Worm (Caenorhabditis elegans) whole organism, early embryonic: ENCODE results near the gene bath-19.

Experiments used
- B0310.2 ChIP-seq: sonication (generic microtip); optimal IDR thresholded peaks from 2 replicates; lab custom pipeline; 2016; ENCODE audit warnings: mild to moderate bottlenecking, missing genetic modification characterization, missing compliant biosample characterization
- F13C5.2 ChIP-seq: sonication (generic microtip); optimal IDR thresholded peaks from 2 replicates; lab custom pipeline; 2017; ENCODE audit warnings: mild to moderate bottlenecking, missing genetic modification characterization, inconsistent platforms, missing compliant biosample characterization
- aly-1 ChIP-seq: sonication (generic microtip); optimal IDR thresholded peaks from 2 replicates; lab custom pipeline; 2016; ENCODE audit warnings: missing genetic modification characterization, missing compliant biosample characterization
- ama-1 ChIP-seq: fragments of 150-350 bp; optimal IDR thresholded peaks from 2 replicates; lab custom pipeline; 2014
- ceh-13 ChIP-seq: fragments of 200-800 bp; sonication (Bioruptor generic); optimal IDR thresholded peaks from 2 replicates; lab custom pipeline; 2018; ENCODE audit warnings: mild to moderate bottlenecking, missing genetic modification characterization, missing compliant biosample characterization
- ceh-36 ChIP-seq: sonication (generic microtip); optimal IDR thresholded peaks from 2 replicates; lab custom pipeline; 2016; ENCODE audit warnings: missing genetic modification characterization, inconsistent platforms, missing compliant biosample characterization
- ets-7 ChIP-seq: sonication (generic microtip); optimal IDR thresholded peaks from 2 replicates; lab custom pipeline; 2016; ENCODE audit warnings: missing genotype, missing genetic modification characterization, missing compliant biosample characterization
- flt-1 ChIP-seq: fragments of 200-800 bp; sonication (Bioruptor generic); IDR thresholded peaks from 2 replicates; pipeline ENCODE4 v1.3.6; 2022; ENCODE audit warnings: missing genetic modification characterization, missing compliant biosample characterization
- hmbx-1 ChIP-seq: sonication (generic microtip); optimal IDR thresholded peaks from 2 replicates; lab custom pipeline; 2016; ENCODE audit warnings: mild to moderate bottlenecking, missing genetic modification characterization, missing compliant biosample characterization
- hmg-4 ChIP-seq: fragments of 200-800 bp; sonication (Bioruptor generic); optimal IDR thresholded peaks from 2 replicates; lab custom pipeline; 2018; ENCODE audit warnings: mild to moderate bottlenecking, missing genetic modification characterization, missing compliant biosample characterization
- hnd-1 ChIP-seq: sonication (generic microtip); optimal IDR thresholded peaks from 2 replicates; lab custom pipeline; 2016; ENCODE audit warnings: missing genetic modification characterization, missing compliant biosample characterization
- pes-1 ChIP-seq: fragments of 200-800 bp; sonication (Bioruptor generic); IDR thresholded peaks from 2 replicates; pipeline ENCODE4 v1.3.6; 2022; ENCODE audit warnings: missing genetic modification reagents, missing genetic modification characterization, missing compliant biosample characterization
- scrt-1 ChIP-seq: fragments of 200-800 bp; sonication (Bioruptor generic); IDR thresholded peaks from 2 replicates; pipeline ENCODE4 v1.3.6; 2022; ENCODE audit warnings: missing genetic modification characterization, missing compliant biosample characterization
- sea-1 ChIP-seq: fragments of 200-800 bp; sonication (Bioruptor generic); conservative IDR thresholded peaks from 2 replicates; pipeline ENCODE4 v1.3.6; 2022; ENCODE audit warnings: missing genetic modification characterization, missing compliant biosample characterization
- tbx-11 ChIP-seq: fragments of 200-800 bp; sonication (Bioruptor generic); IDR thresholded peaks from 2 replicates; pipeline ENCODE4 v1.3.6; 2022; ENCODE audit warnings: missing genetic modification characterization, missing compliant biosample characterization
- tbx-37 ChIP-seq: fragments of 200-800 bp; sonication (Bioruptor generic); conservative IDR thresholded peaks from 2 replicates; pipeline ENCODE4 v1.3.6; 2022; ENCODE audit warnings: missing genetic modification reagents, missing genetic modification characterization, missing compliant biosample characterization
- tra-4 ChIP-seq: sonication (generic microtip); optimal IDR thresholded peaks from 2 replicates; lab custom pipeline; 2017; ENCODE audit warnings: missing genetic modification characterization, missing compliant biosample characterization

The bath-19 gene

DNA sequence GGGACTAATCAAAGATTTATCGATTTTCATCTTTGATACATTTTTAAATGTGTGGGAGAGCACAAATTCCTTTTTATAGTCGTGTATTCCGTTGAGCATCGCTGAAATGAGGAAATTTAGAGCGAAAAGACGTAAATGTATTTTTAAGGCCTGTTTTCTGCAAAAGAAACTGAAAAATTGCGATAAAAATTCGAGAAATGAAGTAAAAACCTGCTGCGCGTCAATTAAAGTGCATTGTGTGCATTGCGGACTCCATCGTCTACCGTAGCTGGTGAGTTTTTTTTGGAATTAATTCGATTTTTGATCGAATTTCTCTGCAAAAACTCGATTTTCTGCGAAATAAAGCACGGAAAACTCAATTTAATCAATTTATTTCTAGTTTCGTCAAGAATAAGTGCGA is at the start of gene bath-19:
bath-19 (minus strand) TSS at position 101 of the 400 bp plus-strand sequence.
- TF ChIP-seq F13C5.2 (tag; lab: Kevin White, UChicago) (no peak), ceh-36 (no peak), ets-7 (no peak), tbx-11 (GFP tag; lab: Robert Waterston, UW) (no peak), hmg-4 (GFP tag; lab: Kevin White, UChicago) (no peak), ceh-13 (GFP tag; lab: Kevin White, UChicago) (no peak), pes-1 (GFP tag; lab: Robert Waterston, UW) (no peak), flt-1 (GFP tag; lab: Robert Waterston, UW) (no peak), scrt-1 (GFP tag; lab: Robert Waterston, UW) (no peak), ama-1 (lab: Kevin White, UChicago) (no peak), sea-1 (GFP tag; lab: Robert Waterston, UW) (no peak), hnd-1 (tag; lab: Kevin White, UChicago) (no peak), aly-1 (tag; lab: Kevin White, UChicago) (no peak), tra-4 (no peak), hmbx-1 (tag; lab: Kevin White, UChicago) (no peak), tbx-37 (GFP tag; lab: Robert Waterston, UW) (no peak), B0310.2 (tag; lab: Kevin White, UChicago) (no peak)

DNA sequence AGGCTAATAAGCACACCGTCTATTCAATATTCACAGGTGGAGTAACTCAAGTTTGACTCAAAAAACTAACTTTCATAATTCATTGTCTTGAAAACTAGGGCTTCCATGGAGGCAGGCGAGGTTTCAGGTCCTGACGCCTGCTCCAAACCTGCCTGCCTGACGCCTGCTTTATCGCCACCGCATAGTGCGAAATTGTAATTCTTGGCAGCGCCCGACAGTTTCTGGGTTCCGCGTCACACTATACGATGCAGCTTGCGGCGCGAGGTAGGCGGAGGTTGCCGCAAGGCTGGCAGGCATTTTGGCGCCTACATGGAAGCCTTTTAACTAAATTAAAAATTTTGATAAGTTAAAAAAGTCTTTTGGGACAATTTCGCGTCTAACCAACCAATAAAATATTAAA is 48.0 kb upstream of the bath-19 start:
- TF ChIP-seq F13C5.2 (tag; lab: Kevin White, UChicago), result no peak
- TF ChIP-seq hmbx-1 (tag; lab: Kevin White, UChicago), result no peak
- TF ChIP-seq ceh-13 (GFP tag; lab: Kevin White, UChicago), result no peak
- TF ChIP-seq ets-7, result no peak
- TF ChIP-seq scrt-1 (GFP tag; lab: Robert Waterston, UW), result no peak
- no peak for TF ChIP-seq hnd-1 (tag; lab: Kevin White, UChicago)
- no peak for TF ChIP-seq tbx-11 (GFP tag; lab: Robert Waterston, UW)
- no peak for TF ChIP-seq tra-4
- no peak for TF ChIP-seq flt-1 (GFP tag; lab: Robert Waterston, UW)
- no peak for TF ChIP-seq pes-1 (GFP tag; lab: Robert Waterston, UW)
- no peak for TF ChIP-seq aly-1 (tag; lab: Kevin White, UChicago)
- no peak for TF ChIP-seq ama-1 (lab: Kevin White, UChicago)
- TF ChIP-seq tbx-37 (GFP tag; lab: Robert Waterston, UW), result no peak
- no peak for TF ChIP-seq sea-1 (GFP tag; lab: Robert Waterston, UW)
- TF ChIP-seq ceh-36, result no peak
- TF ChIP-seq B0310.2 (tag; lab: Kevin White, UChicago), result no peak

DNA sequence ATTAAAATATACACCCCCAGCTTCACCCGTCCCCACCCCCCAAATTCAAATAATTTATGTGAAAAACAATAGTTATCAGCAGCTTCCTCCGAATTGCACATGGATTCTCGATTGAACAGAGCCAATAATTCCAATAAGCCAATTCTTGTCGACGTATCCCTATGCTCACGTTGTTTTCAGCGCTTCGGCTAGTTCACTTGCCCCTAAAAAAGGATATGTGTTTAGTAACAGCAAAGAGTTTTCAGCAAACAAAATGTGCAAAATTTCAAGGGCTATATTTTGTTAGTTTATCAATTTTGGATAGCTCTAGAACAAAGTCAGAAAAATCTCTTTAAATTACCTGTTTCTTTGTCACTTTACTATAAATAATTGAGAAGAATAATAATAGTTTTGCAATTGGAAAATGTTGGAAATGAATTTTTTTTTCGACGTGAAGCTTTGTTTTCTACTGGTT is 44.6 kb upstream of the bath-19 start, which contains the start of the genes T16A1.5 and fbxc-49:
T16A1.5 (minus strand) TSS at position 101 of the 454 bp plus-strand sequence.
fbxc-49 (plus strand) TSS at position 404 of the 454 bp plus-strand sequence.
- TF ChIP-seq ets-7, result no peak

DNA sequence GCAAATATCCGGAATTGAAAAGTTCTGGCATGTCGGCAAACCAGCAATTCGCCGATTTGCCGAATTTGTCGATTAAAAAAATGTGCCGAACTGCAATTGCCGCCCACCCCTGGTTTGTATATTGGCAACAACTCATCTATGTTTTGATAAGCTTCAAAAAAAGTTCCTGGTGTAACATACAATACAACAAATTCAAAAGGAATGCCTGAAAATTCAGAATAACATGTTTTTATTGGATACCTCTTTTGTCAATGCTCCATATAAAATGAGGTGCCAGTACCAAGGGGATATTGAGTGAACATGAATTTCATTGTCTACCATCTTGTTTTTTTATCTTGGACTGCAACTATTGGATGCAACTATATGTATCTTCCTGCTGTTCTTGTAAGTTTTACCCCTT is 42.1 kb upstream of the bath-19 start, which contains the start of gene T16A1.4:
T16A1.4 (plus strand) TSS at position 301 of the 400 bp plus-strand sequence.
- TF ChIP-seq hmbx-1 (tag; lab: Kevin White, UChicago), result no peak
- no peak for TF ChIP-seq hnd-1 (tag; lab: Kevin White, UChicago)
- TF ChIP-seq tra-4, result no peak
- no peak for TF ChIP-seq ets-7
- TF ChIP-seq tbx-11 (GFP tag; lab: Robert Waterston, UW), result no peak
- no peak for TF ChIP-seq sea-1 (GFP tag; lab: Robert Waterston, UW)
- TF ChIP-seq ceh-13 (GFP tag; lab: Kevin White, UChicago), result no peak
- no peak for TF ChIP-seq scrt-1 (GFP tag; lab: Robert Waterston, UW)
- TF ChIP-seq aly-1 (tag; lab: Kevin White, UChicago), result no peak
- no peak for TF ChIP-seq F13C5.2 (tag; lab: Kevin White, UChicago)
- no peak for TF ChIP-seq pes-1 (GFP tag; lab: Robert Waterston, UW)
- TF ChIP-seq ceh-36, result no peak
- TF ChIP-seq ama-1 (lab: Kevin White, UChicago), result no peak
- no peak for TF ChIP-seq flt-1 (GFP tag; lab: Robert Waterston, UW)

DNA sequence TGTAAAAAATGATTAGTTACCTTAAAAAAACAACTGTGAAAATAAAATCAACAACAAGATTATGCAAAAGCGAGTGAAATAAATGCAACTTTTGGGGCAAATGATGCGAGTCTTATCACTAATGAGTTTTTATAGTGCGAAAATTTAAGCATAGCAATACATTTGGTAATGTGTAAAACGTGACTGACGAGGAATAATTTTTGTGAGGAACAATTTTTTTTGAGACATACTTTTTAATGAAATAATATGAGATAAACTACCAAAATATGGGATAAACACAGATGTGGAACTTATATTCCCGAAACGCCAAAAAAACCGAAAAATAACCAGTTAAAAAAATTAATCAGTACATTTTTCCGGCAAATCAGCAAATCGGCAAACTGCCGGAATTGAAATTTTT is 41.2 kb upstream of the bath-19 start, which contains the start of gene F07E5.9:
F07E5.9 (minus strand) TSS at position 101 of the 400 bp plus-strand sequence.
- no peak for TF ChIP-seq tbx-37 (GFP tag; lab: Robert Waterston, UW)
- no peak for TF ChIP-seq tbx-11 (GFP tag; lab: Robert Waterston, UW)
- TF ChIP-seq hnd-1 (tag; lab: Kevin White, UChicago), result no peak
- no peak for TF ChIP-seq pes-1 (GFP tag; lab: Robert Waterston, UW)
- TF ChIP-seq aly-1 (tag; lab: Kevin White, UChicago), result no peak
- TF ChIP-seq ets-7, result no peak
- TF ChIP-seq ama-1 (lab: Kevin White, UChicago), result no peak
- TF ChIP-seq F13C5.2 (tag; lab: Kevin White, UChicago), result no peak
- no peak for TF ChIP-seq ceh-13 (GFP tag; lab: Kevin White, UChicago)
- no peak for TF ChIP-seq hmg-4 (GFP tag; lab: Kevin White, UChicago)

DNA sequence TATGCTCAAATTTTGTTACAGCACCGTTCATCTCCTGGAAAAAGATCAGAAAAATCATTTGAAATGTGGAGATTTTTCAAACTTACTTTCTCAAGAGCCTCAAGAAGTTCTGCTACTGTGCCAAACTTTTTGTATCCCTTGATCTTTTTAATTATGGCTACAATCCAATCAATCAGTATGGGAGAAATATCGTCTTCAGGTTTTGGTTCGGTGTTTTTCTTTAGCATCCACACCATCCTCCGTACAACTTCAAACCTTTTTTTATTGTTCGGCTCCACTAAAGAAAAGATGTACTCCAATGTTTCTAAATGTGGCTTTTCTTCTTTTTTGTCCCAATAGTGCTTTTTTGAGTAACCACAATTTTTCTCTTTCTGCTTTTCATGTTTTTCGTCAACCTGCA is 37.3 kb upstream of the bath-19 start:
- TF ChIP-seq B0310.2 (tag; lab: Kevin White, UChicago) (no peak), tbx-11 (GFP tag; lab: Robert Waterston, UW) (no peak)

DNA sequence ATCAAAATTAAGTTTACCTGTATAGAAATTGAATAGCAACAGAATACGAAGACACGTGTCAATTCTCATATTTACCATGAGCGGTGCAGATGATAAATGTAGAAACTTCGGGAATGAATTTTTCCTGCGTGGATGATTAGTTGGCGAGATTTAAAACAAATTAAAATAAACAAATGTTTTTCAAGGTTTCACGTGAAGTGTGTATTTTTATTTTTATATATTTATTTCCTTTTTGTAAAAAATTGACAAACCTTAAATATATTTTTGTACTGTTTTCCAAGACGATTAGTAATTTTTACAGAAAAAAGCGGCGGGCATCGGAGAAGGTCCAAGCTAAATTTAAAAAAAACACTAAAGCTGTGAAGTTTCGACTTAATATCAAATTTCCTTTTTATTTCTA is 36.3 kb upstream of the bath-19 start, which contains the start of gene F07E5.8:
F07E5.8 (minus strand) TSS at position 101 of the 400 bp plus-strand sequence.
- TF ChIP-seq scrt-1 (GFP tag; lab: Robert Waterston, UW) (no peak), tbx-37 (GFP tag; lab: Robert Waterston, UW) (no peak), B0310.2 (tag; lab: Kevin White, UChicago) (no peak), hmbx-1 (tag; lab: Kevin White, UChicago) (no peak), hnd-1 (tag; lab: Kevin White, UChicago) (no peak), pes-1 (GFP tag; lab: Robert Waterston, UW) (no peak), F13C5.2 (tag; lab: Kevin White, UChicago) (no peak), hmg-4 (GFP tag; lab: Kevin White, UChicago) (no peak), ceh-13 (GFP tag; lab: Kevin White, UChicago) (no peak), ceh-36 (no peak), tbx-11 (GFP tag; lab: Robert Waterston, UW) (no peak), aly-1 (tag; lab: Kevin White, UChicago) (no peak), sea-1 (GFP tag; lab: Robert Waterston, UW) (no peak), flt-1 (GFP tag; lab: Robert Waterston, UW) (no peak), ama-1 (lab: Kevin White, UChicago) (no peak), tra-4 (no peak), ets-7 (no peak)
